Fruit fly (Drosophila melanogaster): ENCODE data around the gene CG33099.

The CG33099 gene

dm6 chr3R:22550306-22550812, 20.0 kb upstream of the CG33099 start, which contains the start of gene bond:
bond (plus strand) TSS chr3R:22550680.
- TF ChIP-seq CG11902 (GFP tag; optimal IDR thresholded peaks at IDR 0.05) (no peak), Hr39 (GFP tag; optimal IDR thresholded peaks at IDR 0.05) (no peak), Smox (GFP tag; optimal IDR thresholded peaks at IDR 0.05) (no peak), Eip78C (GFP tag) (peak; percentile 44), fkh (GFP tag; optimal IDR thresholded peaks at IDR 0.05) (peak; percentile 12), CG6163 (GFP tag; IDR thresholded peaks at IDR 0.05) (no peak), achi (GFP tag; optimal IDR thresholded peaks at IDR 0.05) (no peak)

dm6 chr3R:22547585-22548022, 17.2 kb upstream of the CG33099 start, which contains the start of gene AdipoR:
AdipoR (minus strand) TSS chr3R:22547846.
- no peak for TF ChIP-seq Sox15 (GFP tag; optimal IDR thresholded peaks at IDR 0.05)
- peak; percentile 82 for TF ChIP-seq Eip78C (GFP tag)
- TF ChIP-seq dsx (GFP tag; optimal IDR thresholded peaks at IDR 0.05; ENCODE audit: poor library complexity, severe bottlenecking) = peak; percentile 100
- TF ChIP-seq spab (GFP tag; optimal IDR thresholded peaks at IDR 0.05) = no peak
- peak; percentile 13 for TF ChIP-seq fkh (GFP tag; optimal IDR thresholded peaks at IDR 0.05)
- TF ChIP-seq dac (GFP tag; optimal IDR thresholded peaks at IDR 0.05) = no peak
- peak; percentile 32; the same call in 1 of the 3 replicates for TF ChIP-seq eg (GFP tag; IDR thresholded peaks at IDR 0.05)
- TF ChIP-seq CG11902 (GFP tag; optimal IDR thresholded peaks at IDR 0.05) = no peak
- peak; percentile 11 for TF ChIP-seq Met (GFP tag; optimal IDR thresholded peaks at IDR 0.05)
- TF ChIP-seq Ets96B (tag; optimal IDR thresholded peaks at IDR 0.05) = no peak
- TF ChIP-seq Sox14 (GFP tag; optimal IDR thresholded peaks at IDR 0.05) = peak; percentile 50
- TF ChIP-seq CG16779 (tag; optimal IDR thresholded peaks at IDR 0.05) = no peak
- TF ChIP-seq CG32006 (GFP tag; optimal IDR thresholded peaks at IDR 0.05) = no peak
- no peak for TF ChIP-seq CG3032 (tag; optimal IDR thresholded peaks at IDR 0.05)
- peak; percentile 9 for TF ChIP-seq Hr4 (GFP tag; optimal IDR thresholded peaks at IDR 0.05)
- TF ChIP-seq lz (GFP tag; optimal IDR thresholded peaks at IDR 0.05) = no peak
- no peak for TF ChIP-seq cyc (GFP tag; optimal IDR thresholded peaks at IDR 0.05)
- no peak for TF ChIP-seq CG6163 (GFP tag; IDR thresholded peaks at IDR 0.05)
- TF ChIP-seq fd59A (GFP tag; optimal IDR thresholded peaks at IDR 0.05) = no peak
- no peak for TF ChIP-seq acj6 (GFP tag; optimal IDR thresholded peaks at IDR 0.05)
- TF ChIP-seq Smox (GFP tag; optimal IDR thresholded peaks at IDR 0.05) = no peak
- TF ChIP-seq CG9139 (GFP tag; optimal IDR thresholded peaks at IDR 0.05) = no peak
- TF ChIP-seq CG3919 (GFP tag; optimal IDR thresholded peaks at IDR 0.05) = peak; percentile 36
- peak; percentile 1 for TF ChIP-seq Eip75B (GFP tag; optimal IDR thresholded peaks at IDR 0.05)
- no peak for TF ChIP-seq CG31627 (GFP tag; optimal IDR thresholded peaks at IDR 0.05)
- TF ChIP-seq CG11294 (GFP tag; IDR thresholded peaks at IDR 0.05) = no peak
- no peak for TF ChIP-seq Gug (GFP tag; IDR thresholded peaks at IDR 0.05)
- TF ChIP-seq CG6792 (GFP tag; optimal IDR thresholded peaks at IDR 0.05) = no peak
- TF ChIP-seq CG11762 (GFP tag; optimal IDR thresholded peaks at IDR 0.05; ENCODE audit: insufficient read depth) = no peak
- peak; percentile 39 for TF ChIP-seq net (GFP tag; optimal IDR thresholded peaks at IDR 0.05)
- peak; percentile 1 for TF ChIP-seq pdm3 (GFP tag; optimal IDR thresholded peaks at IDR 0.05)
- peak; percentile 51 for TF ChIP-seq svp (GFP tag)
- TF ChIP-seq CG7368 (GFP tag; optimal IDR thresholded peaks at IDR 0.05) = no peak
- no peak for TF ChIP-seq CG8119 (GFP tag; IDR thresholded peaks at IDR 0.05)
- no peak for TF ChIP-seq CG34406 (GFP tag; optimal IDR thresholded peaks at IDR 0.05)
- TF ChIP-seq esn (GFP tag; optimal IDR thresholded peaks at IDR 0.05) = peak; percentile 43
- no peak for TF ChIP-seq CG10669 (GFP tag; optimal IDR thresholded peaks at IDR 0.05)
- TF ChIP-seq Blimp-1 (GFP tag; optimal IDR thresholded peaks at IDR 0.05) = no peak
- no peak for TF ChIP-seq CG8632 (GFP tag; optimal IDR thresholded peaks at IDR 0.05)
- no peak for TF ChIP-seq CG6808 (GFP tag; optimal IDR thresholded peaks at IDR 0.05)
- peak in 1 of 2 experiments; percentile 36 for TF ChIP-seq ss (GFP tag; optimal IDR thresholded peaks at IDR 0.05)
- TF ChIP-seq CG6854 (GFP tag; optimal IDR thresholded peaks at IDR 0.05) = no peak
- TF ChIP-seq topi (GFP tag; optimal IDR thresholded peaks at IDR 0.05) = peak; percentile 21
- no peak for TF ChIP-seq Sox102F (GFP tag; optimal IDR thresholded peaks at IDR 0.05)
- no peak for TF ChIP-seq CG1621 (tag; optimal IDR thresholded peaks at IDR 0.05)

All from whole organism, prepupa.